Fruit fly (Drosophila melanogaster) whole organism, embryonic: ENCODE measurements around the gene CG2909.
A peak's percentile ranks its signal among the peaks of the same experiment; 100 is the strongest.

ENCODE experiments used
- Bgb ChIP-seq: fragments of 200-800 bp; sonication (Bioruptor generic); IDR thresholded peaks from 2 replicates; pipeline ENCODE4 v1.3.6; 2022; ENCODE audit warnings: missing biosample characterization, missing genetic modification characterization; ENCODE audit not compliant: partially characterized antibody
- Bteb2 ChIP-seq: fragments of 200-800 bp; sonication (Bioruptor generic); optimal IDR thresholded peaks from 2 replicates; lab custom pipeline; 2016; ENCODE audit warnings: missing biosample characterization, missing genetic modification characterization
- CG11504 ChIP-seq: fragments of 200-800 bp; sonication (Bioruptor generic); optimal IDR thresholded peaks from 3 replicates; lab custom pipeline; 2019; ENCODE audit warnings: missing biosample characterization, mild to moderate bottlenecking, missing genetic modification characterization, moderate library complexity
- CG11723 ChIP-seq: fragments of 200-800 bp; sonication (Bioruptor generic); optimal IDR thresholded peaks from 2 replicates; lab custom pipeline; 2017; ENCODE audit warnings: missing biosample characterization, mild to moderate bottlenecking, missing genetic modification characterization
- CG12659 ChIP-seq: fragments of 200-800 bp; sonication (Bioruptor generic); optimal IDR thresholded peaks from 3 replicates; lab custom pipeline; 2017; ENCODE audit warnings: mild to moderate bottlenecking, missing biosample characterization, missing genetic modification reagents, missing genetic modification characterization
- CG14710 ChIP-seq: fragments of 200-800 bp; sonication (Bioruptor generic); optimal IDR thresholded peaks from 3 replicates; lab custom pipeline; 2019; ENCODE audit warnings: missing biosample characterization, mild to moderate bottlenecking, missing genetic modification characterization, moderate library complexity
- CG16815 ChIP-seq: fragments of 200-800 bp; sonication (Bioruptor generic); optimal IDR thresholded peaks from 3 replicates; lab custom pipeline; 2017; ENCODE audit warnings: missing biosample characterization, mild to moderate bottlenecking, missing genetic modification characterization
- CG17186 ChIP-seq: fragments of 200-800 bp; sonication (Bioruptor generic); optimal IDR thresholded peaks from 3 replicates; lab custom pipeline; 2017; ENCODE audit warnings: missing biosample characterization, missing genetic modification reagents, missing genetic modification characterization
- CG17361 ChIP-seq: fragments of 200-800 bp; sonication (Bioruptor generic); IDR thresholded peaks from 3 replicates; pipeline ENCODE4 v1.3.6; 2022; ENCODE audit warnings: missing biosample characterization, missing genetic modification characterization
- CG2875 ChIP-seq: fragments of 200-800 bp; sonication (Bioruptor generic); optimal IDR thresholded peaks from 2 replicates; lab custom pipeline; 2017; ENCODE audit warnings: missing biosample characterization, mild to moderate bottlenecking, missing genetic modification characterization, missing genetic modification reagents
- CG31365 ChIP-seq: fragments of 200-800 bp; sonication (Bioruptor generic); optimal IDR thresholded peaks from 2 replicates; lab custom pipeline; 2018; ENCODE audit warnings: missing biosample characterization, mild to moderate bottlenecking, missing genetic modification characterization
- CG4820 ChIP-seq: fragments of 200-800 bp; sonication (Bioruptor generic); optimal IDR thresholded peaks from 3 replicates; lab custom pipeline; 2016; ENCODE audit warnings: missing biosample characterization, missing genetic modification characterization
- CG6175 ChIP-seq: fragments of 200-800 bp; sonication (Bioruptor generic); IDR thresholded peaks from 3 replicates; pipeline ENCODE4 v1.3.6; 2022; ENCODE audit warnings: missing biosample characterization, missing genetic modification characterization
- CG7963 ChIP-seq: fragments of 200-800 bp; sonication (Bioruptor generic); IDR thresholded peaks from 3 replicates; pipeline ENCODE4 v1.3.6; 2022; ENCODE audit warnings: missing biosample characterization, missing genetic modification characterization; ENCODE audit not compliant: partially characterized antibody
- CG8290 ChIP-seq, 3 experiments: fragments of 200-800 bp; sonication (Bioruptor generic); optimal IDR thresholded peaks; 2 replicates each; lab custom pipeline; 2016 to 2019; ENCODE audit warnings: missing biosample characterization in 3 of 3, missing genetic modification characterization in 3 of 3, mild to moderate bottlenecking in 2 of 3, moderate library complexity in 1 of 3
- Chrac-16 ChIP-seq: fragments of 200-800 bp; sonication (Bioruptor generic); optimal IDR thresholded peaks from 3 replicates; lab custom pipeline; 2016; ENCODE audit warnings: missing biosample characterization, missing genetic modification characterization
- Deaf1 ChIP-seq: fragments of 200-800 bp; optimal IDR thresholded peaks from 3 replicates; lab custom pipeline; 2019; ENCODE audit warnings: missing biosample characterization, mild to moderate bottlenecking, missing genetic modification characterization, moderate library complexity
- Dp ChIP-seq: fragments of 200-800 bp; sonication (Bioruptor generic); optimal IDR thresholded peaks from 2 replicates; lab custom pipeline; 2018; ENCODE audit warnings: missing biosample characterization, mild to moderate bottlenecking, missing genetic modification characterization, moderate library complexity
- Dref ChIP-seq: fragments of 200-800 bp; sonication (Bioruptor generic); IDR thresholded peaks from 2 replicates; pipeline ENCODE4 v1.3.6; 2022; ENCODE audit warnings: missing biosample characterization, missing genetic modification characterization
- E2f2 ChIP-seq: fragments of 200-800 bp; sonication (Bioruptor generic); IDR thresholded peaks from 2 replicates; pipeline ENCODE4 v1.3.6; 2022; ENCODE audit warnings: missing biosample characterization, missing genetic modification characterization
- Elba2 ChIP-seq: fragments of 200-800 bp; sonication (Bioruptor generic); optimal IDR thresholded peaks from 3 replicates; lab custom pipeline; 2016; ENCODE audit warnings: missing biosample characterization, missing genetic modification characterization
- Ets97D ChIP-seq: fragments of 200-800 bp; sonication (Bioruptor generic); optimal IDR thresholded peaks from 3 replicates; lab custom pipeline; 2016; ENCODE audit warnings: missing biosample characterization, missing genetic modification characterization
- HLH4C ChIP-seq: fragments of 200-800 bp; sonication (Bioruptor generic); IDR thresholded peaks from 3 replicates; pipeline ENCODE4 v1.3.6; 2022; ENCODE audit warnings: missing biosample characterization, missing genetic modification characterization; ENCODE audit not compliant: partially characterized antibody
- Jarid2 ChIP-seq: fragments of 200-800 bp; sonication (Bioruptor generic); optimal IDR thresholded peaks from 3 replicates; lab custom pipeline; 2017; ENCODE audit warnings: mild to moderate bottlenecking, missing biosample characterization, missing genetic modification reagents, missing genetic modification characterization
- MBD-R2 ChIP-seq: fragments of 200-800 bp; sonication (Bioruptor generic); IDR thresholded peaks from 2 replicates; pipeline ENCODE4 v1.3.6; 2022; ENCODE audit warnings: missing biosample characterization, missing genetic modification characterization
- Med ChIP-seq: fragments of 200-800 bp; sonication (Bioruptor generic); peaks from one replicate; lab custom pipeline; 2016; ENCODE audit warnings: missing biosample characterization, missing genetic modification characterization, mild to moderate bottlenecking, inconsistent platforms, moderate library complexity
- Neu2 ChIP-seq: fragments of 200-800 bp; sonication (Bioruptor generic); optimal IDR thresholded peaks from 3 replicates; lab custom pipeline; 2016; ENCODE audit warnings: missing biosample characterization, missing genetic modification characterization, borderline replicate concordance
- Nf-YC ChIP-seq: fragments of 200-800 bp; optimal IDR thresholded peaks from 3 replicates; lab custom pipeline; 2019; ENCODE audit warnings: missing biosample characterization, mild to moderate bottlenecking, missing genetic modification characterization, moderate library complexity
- Scr ChIP-seq: fragments of 200-800 bp; sonication (Bioruptor generic); IDR thresholded peaks from 2 replicates; pipeline ENCODE4 v1.3.6; 2022; ENCODE audit warnings: missing biosample characterization, missing genetic modification characterization; ENCODE audit not compliant: partially characterized antibody
- Six4 ChIP-seq: fragments of 200-800 bp; sonication (Bioruptor generic); optimal IDR thresholded peaks from 2 replicates; lab custom pipeline; 2016; ENCODE audit warnings: missing biosample characterization, missing genetic modification characterization
- Ssrp ChIP-seq: fragments of 200-800 bp; sonication (Bioruptor generic); optimal IDR thresholded peaks from 2 replicates; lab custom pipeline; 2018; ENCODE audit warnings: missing biosample characterization, mild to moderate bottlenecking, missing genetic modification characterization, moderate library complexity
- Taf1 ChIP-seq: fragments of 200-800 bp; sonication (Bioruptor generic); IDR thresholded peaks from 2 replicates; pipeline ENCODE4 v1.3.6; 2022; ENCODE audit warnings: missing biosample characterization, missing genetic modification characterization
- Xrp1 ChIP-seq: fragments of 200-800 bp; sonication (Bioruptor generic); IDR thresholded peaks from 2 replicates; pipeline ENCODE4 v1.3.6; 2022; ENCODE audit warnings: missing biosample characterization, missing genetic modification characterization
- YL-1 ChIP-seq: fragments of 200-800 bp; sonication (Bioruptor generic); optimal IDR thresholded peaks from 3 replicates; lab custom pipeline; 2017; ENCODE audit warnings: missing biosample characterization, mild to moderate bottlenecking, missing genetic modification characterization
- eve ChIP-seq, 2 experiments: fragments of >200 bp; optimal IDR thresholded peaks; 2 replicates each; lab custom pipeline; 2017; ENCODE audit warnings: missing biosample characterization in 2 of 2, missing genetic modification characterization in 2 of 2
- exex ChIP-seq: fragments of 200-800 bp; sonication (Bioruptor generic); optimal IDR thresholded peaks from 4 replicates; lab custom pipeline; 2018; ENCODE audit warnings: missing biosample characterization, mild to moderate bottlenecking, missing genetic modification characterization, moderate library complexity
- ftz-f1 ChIP-seq: fragments of 200-800 bp; sonication (Bioruptor generic); optimal IDR thresholded peaks from 2 replicates; lab custom pipeline; 2016; ENCODE audit warnings: missing biosample characterization, missing genetic modification characterization
- inv ChIP-seq: fragments of 200-800 bp; sonication (Bioruptor generic); IDR thresholded peaks from 2 replicates; pipeline ENCODE4 v1.3.6; 2022; ENCODE audit warnings: missing biosample characterization, missing genetic modification characterization; ENCODE audit not compliant: partially characterized antibody
- lab ChIP-seq: fragments of 200-800 bp; sonication (Bioruptor generic); optimal IDR thresholded peaks from 3 replicates; lab custom pipeline; 2017; ENCODE audit warnings: missing biosample characterization, missing genetic modification characterization, mild to moderate bottlenecking, moderate library complexity, missing genetic modification reagents
- lola ChIP-seq, 3 experiments: fragments of >200 bp in 2 of 3; fragments of 200-800 bp in 1 of 3; sonication (Bioruptor generic) in 1 of 3; optimal IDR thresholded peaks; 2 replicates each; lab custom pipeline; 2017 to 2019; ENCODE audit warnings: missing biosample characterization in 3 of 3, missing genetic modification characterization in 3 of 3, mild to moderate bottlenecking in 1 of 3, moderate library complexity in 1 of 3
- mld ChIP-seq: fragments of 200-800 bp; sonication (Bioruptor generic); IDR thresholded peaks from 3 replicates; pipeline ENCODE4 v1.3.6; 2022; ENCODE audit warnings: missing biosample characterization, missing genetic modification characterization; ENCODE audit not compliant: partially characterized antibody
- pita ChIP-seq: fragments of 200-800 bp; sonication (Bioruptor generic); optimal IDR thresholded peaks from 2 replicates; lab custom pipeline; 2017; ENCODE audit warnings: missing biosample characterization, mild to moderate bottlenecking, missing genetic modification characterization
- rib ChIP-seq: fragments of 200-800 bp; sonication (Bioruptor generic); IDR thresholded peaks from 2 replicates; pipeline ENCODE4 v1.3.6; 2022; ENCODE audit warnings: missing biosample characterization, missing genetic modification characterization
- sens ChIP-seq: fragments of 200-800 bp; sonication (Bioruptor generic); peaks from one replicate; lab custom pipeline; 2016; ENCODE audit warnings: missing biosample characterization, missing genetic modification characterization
- shn ChIP-seq: fragments of 200-800 bp; sonication (Bioruptor generic); optimal IDR thresholded peaks from 3 replicates; lab custom pipeline; 2016; ENCODE audit warnings: missing biosample characterization, missing genetic modification characterization
- sr ChIP-seq: fragments of 200-800 bp; sonication (Bioruptor generic); IDR thresholded peaks from 3 replicates; pipeline ENCODE4 v1.3.6; 2022; ENCODE audit warnings: missing biosample characterization, missing genetic modification characterization
- sug ChIP-seq: fragments of 200-800 bp; optimal IDR thresholded peaks from 2 replicates; lab custom pipeline; 2019; ENCODE audit warnings: missing biosample characterization, mild to moderate bottlenecking, missing genetic modification characterization, moderate library complexity
- wdn ChIP-seq: fragments of 200-800 bp; sonication (Bioruptor generic); IDR thresholded peaks from 2 replicates; pipeline ENCODE4 v1.3.6; 2022; ENCODE audit warnings: missing biosample characterization, missing genetic modification characterization
- zen2 ChIP-seq: fragments of 200-800 bp; sonication (Bioruptor generic); IDR thresholded peaks from 3 replicates; pipeline ENCODE4 v1.3.6; 2022; ENCODE audit warnings: missing biosample characterization, missing genetic modification characterization; ENCODE audit not compliant: partially characterized antibody

CG2909 gene

dm6 chrX:10367801-10368203 is 41.5 kb downstream of the CG2909 start, which contains the start of gene CG17841 (continued):
- TF ChIP-seq Deaf1 (tag; lab: Kevin White, UChicago) (peak; percentile 81), Neu2 (GFP tag; lab: Kevin White, UChicago) (peak; percentile 84), MBD-R2 (GFP tag; lab: Robert Waterston, UW) (peak; percentile 62), Dref (GFP tag; lab: Robert Waterston, UW) (peak; percentile 71), Bgb (GFP tag; lab: Robert Waterston, UW) (peak; percentile 47; the same call in 1 of the 2 replicates), Ets97D (GFP tag; lab: Kevin White, UChicago) (peak; percentile 40), CG7963 (0 out of 3 replicates have a peak, but pooled peaks have one; percentile 38), Scr (GFP tag; lab: Robert Waterston, UW) (peak; percentile 45; the same call in 1 of the 2 replicates), E2f2 (GFP tag; lab: Robert Waterston, UW) (peak; percentile 89), lab (peak; percentile 23), YL-1 (GFP tag; lab: Kevin White, UChicago) (peak; percentile 42), zen2 (GFP tag; lab: Robert Waterston, UW) (0 out of 3 replicates have a peak, but pooled peaks have one; percentile 44), HLH4C (GFP tag; lab: Robert Waterston, UW) (peak; percentile 65), Nf-YC (tag; lab: Kevin White, UChicago) (peak; percentile 36), CG11504 (tag; lab: Kevin White, UChicago) (peak; percentile 69), CG8290 (GFP tag; optimal IDR thresholded peaks at IDR 0.05; lab: Kevin White, UChicago) (no peak), CG8290 (tag; optimal IDR thresholded peaks at IDR 0.05; lab: Kevin White, UChicago) (peak; percentile 1 to 11), sens (GFP tag; lab: Kevin White, UChicago) (peak; percentile 84), CG12659 (GFP tag; lab: Kevin White, UChicago) (peak; percentile 55), pita (peak; percentile 50), Med (GFP tag; lab: Kevin White, UChicago) (peak; percentile 74), CG17186 (GFP tag; lab: Kevin White, UChicago) (peak; percentile 34), CG14710 (tag; lab: Kevin White, UChicago) (peak; percentile 89), mld (GFP tag; lab: Robert Waterston, UW) (no peak)

DNA sequence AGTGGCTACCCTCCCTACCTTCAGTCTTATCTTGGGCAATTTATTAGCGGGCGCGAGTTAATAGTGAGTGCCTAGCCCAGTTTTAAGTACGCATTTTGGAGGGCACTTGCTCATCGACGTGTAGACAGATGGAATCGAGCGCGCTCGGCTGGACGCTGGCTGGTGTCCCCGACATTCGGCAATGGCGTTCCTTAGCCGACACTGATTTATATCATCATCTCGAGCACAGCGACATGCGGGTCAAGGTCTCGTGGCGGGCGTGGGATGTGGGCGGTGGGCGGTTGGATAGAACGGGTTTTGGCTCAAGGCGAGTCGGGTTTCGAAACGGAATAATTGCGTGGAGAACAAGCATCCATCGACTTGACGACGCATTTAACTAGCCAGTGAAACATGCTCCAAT is 43.1 kb downstream of the CG2909 start:
- TF ChIP-seq Chrac-16 (GFP tag; lab: Kevin White, UChicago) (no peak), sr (GFP tag; lab: Robert Waterston, UW) (peak; percentile 51; the same call in 1 of the 3 replicates), ftz-f1 (GFP tag; lab: Kevin White, UChicago) (peak; percentile 81), CG4820 (GFP tag; lab: Kevin White, UChicago) (no peak), lola (GFP tag; optimal IDR thresholded peaks at IDR 0.05; lab: Kevin White, UChicago) (no peak), Six4 (no peak), CG6175 (no peak), exex (tag; lab: Kevin White, UChicago) (peak; percentile 49), rib (GFP tag; lab: Robert Waterston, UW) (no peak), Taf1 (GFP tag; lab: Robert Waterston, UW) (no peak), CG17361 (GFP tag; lab: Robert Waterston, UW) (no peak), Elba2 (no peak), wdn (no peak), eve (GFP tag; optimal IDR thresholded peaks at IDR 0.05; lab: Kevin White, UChicago) (no peak), Ssrp (tag; lab: Kevin White, UChicago) (no peak), sug (peak; percentile 25), CG11723 (GFP tag; lab: Kevin White, UChicago) (no peak), inv (GFP tag; lab: Robert Waterston, UW) (no peak), shn (no peak), Dp (GFP tag; lab: Kevin White, UChicago) (no peak), CG16815 (GFP tag; lab: Kevin White, UChicago) (no peak), CG31365 (tag; lab: Kevin White, UChicago) (no peak), CG2875 (no peak), Xrp1 (GFP tag; lab: Robert Waterston, UW) (no peak), Bteb2 (no peak), Jarid2 (GFP tag; lab: Kevin White, UChicago) (no peak)
